Fruit fly (Drosophila melanogaster): ENCODE results near the gene CLIP-190.

DNA sequence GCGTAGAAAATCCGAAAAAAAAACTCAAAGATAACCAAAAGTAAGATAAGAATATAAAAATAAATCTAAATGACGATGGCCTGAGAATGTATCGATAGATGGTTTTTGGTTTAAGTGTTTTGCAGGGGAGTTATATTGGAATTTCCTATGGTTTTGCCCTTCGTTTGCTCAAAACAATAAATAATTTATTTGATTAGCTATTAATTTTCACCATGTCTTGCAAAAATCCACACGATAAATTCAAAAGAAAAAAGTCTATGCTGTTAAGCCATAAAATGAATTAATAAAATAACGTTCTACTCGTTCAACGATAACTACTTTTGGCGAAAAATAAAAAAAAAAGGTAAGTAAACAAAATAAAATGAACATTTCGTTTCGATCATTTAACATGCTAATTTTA lies 62.6 kb downstream of the CLIP-190 start:
- TF ChIP-seq CG3995 (GFP tag; optimal IDR thresholded peaks at IDR 0.05) (no peak), CkIIα-i1 (GFP tag; IDR thresholded peaks at IDR 0.05) (no peak), cg (GFP tag; optimal IDR thresholded peaks at IDR 0.05) (no peak), hb (GFP tag; IDR thresholded peaks at IDR 0.05; ENCODE audit: partially characterized antibody) (no peak), onecut (GFP tag; IDR thresholded peaks at IDR 0.05) (no peak), CG34376 (GFP tag; optimal IDR thresholded peaks at IDR 0.05) (no peak), HLH4C (GFP tag; IDR thresholded peaks at IDR 0.05; ENCODE audit: partially characterized antibody) (no peak), CG1647 (GFP tag; optimal IDR thresholded peaks at IDR 0.05) (no peak), Dll (GFP tag; IDR thresholded peaks at IDR 0.05; ENCODE audit: partially characterized antibody) (no peak), D19A (tag; optimal IDR thresholded peaks at IDR 0.05) (no peak), CG2712 (tag; optimal IDR thresholded peaks at IDR 0.05) (no peak), Scr (GFP tag; IDR thresholded peaks at IDR 0.05; ENCODE audit: partially characterized antibody) (no peak), luna (GFP tag; optimal IDR thresholded peaks at IDR 0.05) (no peak)
